Fruit fly (Drosophila melanogaster): Measurements from ENCODE around the gene Gr28a.

The Gr28a gene

DNA sequence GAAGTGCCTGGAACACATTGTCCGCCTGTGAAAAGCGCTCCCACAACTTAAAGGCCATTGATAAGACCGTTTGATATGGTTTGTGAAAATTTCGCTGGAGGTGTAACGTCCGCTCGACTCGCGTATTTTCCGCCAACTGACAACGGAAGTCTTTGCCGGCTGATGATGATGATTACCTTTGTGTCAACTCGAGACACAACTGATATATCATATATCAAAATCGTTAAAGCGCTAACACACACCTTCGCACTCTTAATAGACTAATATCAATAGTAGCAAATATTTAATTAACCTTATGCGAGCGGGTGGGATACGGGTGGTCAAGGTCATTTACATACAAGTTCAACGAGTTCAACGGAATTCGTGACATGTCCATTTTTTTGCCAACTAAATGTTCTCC lies at the start of gene Gr28a:
Gene Gr28a, minus strand, starts transcription at position 101 of the 400 bp plus-strand sequence.
- no peak for TF ChIP-seq CG17801 (GFP tag; optimal IDR thresholded peaks at IDR 0.05; ENCODE audit: partially characterized antibody)

DNA sequence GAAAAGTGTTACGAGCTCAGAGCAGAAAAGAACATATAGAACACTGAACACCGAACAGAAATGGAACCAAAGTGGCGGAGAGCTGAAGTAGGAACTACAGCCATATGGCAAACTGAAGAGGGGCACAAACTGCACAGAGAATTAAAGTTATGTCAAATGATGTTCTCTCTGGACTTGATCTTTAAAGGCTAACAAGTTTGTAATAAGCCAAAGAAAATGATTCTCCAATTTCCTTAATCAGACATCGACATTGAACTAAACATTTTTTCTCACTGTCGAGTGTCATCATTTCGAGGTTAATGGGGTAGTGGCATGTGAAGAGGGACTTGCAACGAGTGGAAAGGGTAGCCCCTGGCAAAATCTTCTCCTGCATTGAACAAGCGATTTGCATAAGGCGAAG lies 49.7 kb upstream of the Gr28a start:
- no peak for TF ChIP-seq CG17801 (GFP tag; optimal IDR thresholded peaks at IDR 0.05; ENCODE audit: partially characterized antibody)

DNA sequence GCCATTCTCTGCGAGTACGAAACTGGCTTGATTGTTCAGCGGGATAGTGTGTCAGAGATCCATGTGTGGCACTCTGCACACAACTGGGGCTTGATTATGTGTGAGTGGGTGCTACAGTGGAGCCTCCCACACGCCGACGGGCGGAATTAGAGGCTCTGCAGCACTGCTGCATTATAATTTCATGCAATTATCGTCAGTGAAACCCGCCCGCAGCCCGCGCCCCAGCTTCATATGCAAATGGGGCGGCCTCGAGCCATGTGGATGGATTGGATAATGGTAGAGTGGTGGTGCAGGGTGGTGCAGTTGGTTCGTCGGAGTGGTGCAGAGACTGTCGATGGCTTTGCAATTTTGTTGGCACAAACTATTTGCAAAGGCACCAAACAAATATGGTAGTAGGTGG lies 47.7 kb upstream of the Gr28a start:
- TF ChIP-seq CG17801 (GFP tag; optimal IDR thresholded peaks at IDR 0.05; ENCODE audit: partially characterized antibody): no peak

dm6 chr2L:7498208-7498607 lies 44.2 kb upstream of the Gr28a start:
- TF ChIP-seq CG17801 (GFP tag; optimal IDR thresholded peaks at IDR 0.05; ENCODE audit: partially characterized antibody): no peak

dm6 chr2L:7497265-7497664 lies 43.3 kb upstream of the Gr28a start, which contains the start of gene Obp28a:
TSS of gene Obp28a (minus strand) at chr2L:7497365.
- no peak for TF ChIP-seq CG17801 (GFP tag; optimal IDR thresholded peaks at IDR 0.05; ENCODE audit: partially characterized antibody)

- TF ChIP-seq CG17801 (GFP tag; optimal IDR thresholded peaks at IDR 0.05; ENCODE audit: partially characterized antibody): no peak
Observed at dm6 chr2L:7495987-7496503, 42.0 kb upstream of the Gr28a start, which contains the start of gene Ziz. TSS of gene Ziz (minus strand) at chr2L:7496307.

DNA sequence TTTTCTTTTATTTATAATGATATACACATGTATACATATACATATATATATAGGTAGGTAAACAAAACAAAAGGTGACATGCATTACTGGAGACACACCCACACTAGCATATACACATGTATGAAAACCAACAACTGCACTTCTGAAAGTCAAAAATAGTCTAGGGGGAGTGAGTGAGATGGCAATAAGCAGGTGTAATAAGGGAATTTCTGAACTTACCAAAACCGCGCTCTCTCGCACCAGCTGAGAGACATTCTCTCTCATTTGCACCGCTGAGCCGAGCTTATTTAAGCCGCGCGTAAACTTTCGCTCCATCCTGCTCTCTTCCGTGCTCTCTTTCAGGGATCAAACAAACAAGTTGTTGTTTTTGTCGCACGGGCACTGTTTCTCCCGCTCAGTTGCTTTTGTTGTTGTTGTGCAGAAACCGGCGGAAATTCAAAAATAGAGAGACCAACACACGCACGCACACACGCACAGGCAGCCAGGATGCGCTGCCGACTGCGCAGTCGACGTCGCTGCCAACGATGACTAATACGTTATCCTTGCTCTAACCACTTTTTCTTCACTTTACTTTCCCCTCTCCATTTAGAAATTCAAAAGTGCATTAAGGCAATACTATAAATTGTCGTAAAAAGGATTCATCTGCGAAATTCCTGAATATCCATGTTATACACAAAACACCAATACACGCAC lies 41.4 kb upstream of the Gr28a start:
- TF ChIP-seq CG17801 (GFP tag; optimal IDR thresholded peaks at IDR 0.05; ENCODE audit: partially characterized antibody): no peak

DNA sequence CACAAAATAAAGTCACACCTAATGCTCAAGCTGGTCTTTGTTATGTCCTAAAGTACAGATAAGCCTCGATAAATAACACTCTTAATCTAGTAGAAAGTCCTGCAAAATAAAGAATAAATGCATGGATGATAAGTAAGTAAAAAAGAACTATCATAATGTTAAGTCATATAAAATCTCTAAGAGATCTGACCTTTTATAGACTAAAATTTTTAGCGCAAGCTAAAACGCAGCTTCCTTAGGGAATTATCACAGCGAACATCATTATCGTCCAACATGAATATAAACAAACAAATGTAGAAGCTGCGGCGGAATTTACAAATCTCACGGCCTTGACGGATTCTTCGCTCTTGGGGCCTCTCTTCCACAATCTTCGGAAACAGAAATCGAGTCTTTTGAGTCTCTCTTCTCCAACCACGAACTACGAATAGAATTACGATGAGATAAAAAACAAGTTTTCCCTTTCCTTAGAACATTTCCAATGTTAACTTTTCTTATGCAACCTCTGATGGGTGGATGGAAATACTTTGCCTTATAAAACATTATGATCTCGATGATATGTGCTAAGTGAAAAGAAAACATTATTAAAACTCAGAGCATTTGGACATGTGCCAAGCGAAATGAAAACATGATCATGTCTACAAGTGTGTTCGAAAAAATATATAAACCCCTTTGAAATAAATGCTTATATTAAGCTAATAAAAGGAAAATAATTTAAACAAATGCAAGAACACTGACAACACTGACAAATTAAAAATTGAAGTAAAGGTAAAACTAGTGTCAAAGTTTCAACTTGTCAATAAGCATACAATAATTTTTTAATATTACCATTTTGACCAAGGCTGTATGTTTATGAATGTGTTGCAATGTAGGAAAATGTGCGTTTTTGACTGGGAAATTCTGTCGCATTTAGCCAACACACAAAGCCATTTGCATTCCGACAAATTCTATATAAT lies 40.6 kb upstream of the Gr28a start:
- TF ChIP-seq CG17801 (GFP tag; optimal IDR thresholded peaks at IDR 0.05; ENCODE audit: partially characterized antibody): no peak

DNA sequence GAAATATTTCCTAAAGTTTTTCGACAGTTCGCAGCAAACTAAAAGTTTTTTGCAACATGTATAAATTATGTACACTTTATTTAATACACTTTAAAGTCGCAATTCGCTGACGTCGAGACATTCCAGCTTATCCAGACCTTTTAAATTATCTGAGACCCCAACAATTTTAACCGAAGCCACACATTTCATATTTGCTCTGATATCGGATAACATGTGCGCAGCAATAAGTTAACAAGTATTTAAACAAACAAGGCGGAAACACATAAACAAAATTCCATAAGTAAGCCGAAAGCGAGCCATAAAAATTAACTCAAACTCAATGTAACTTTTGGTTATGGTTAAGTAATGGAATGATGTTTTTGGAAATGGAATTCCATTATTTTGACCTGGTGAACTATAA lies 39.4 kb upstream of the Gr28a start:
- TF ChIP-seq CG17801 (GFP tag; optimal IDR thresholded peaks at IDR 0.05; ENCODE audit: partially characterized antibody): no peak

- TF ChIP-seq CG17801 (GFP tag; optimal IDR thresholded peaks at IDR 0.05; ENCODE audit: partially characterized antibody): peak; percentile 82
Observed at dm6 chr2L:7492508-7492907, 38.5 kb upstream of the Gr28a start.

DNA sequence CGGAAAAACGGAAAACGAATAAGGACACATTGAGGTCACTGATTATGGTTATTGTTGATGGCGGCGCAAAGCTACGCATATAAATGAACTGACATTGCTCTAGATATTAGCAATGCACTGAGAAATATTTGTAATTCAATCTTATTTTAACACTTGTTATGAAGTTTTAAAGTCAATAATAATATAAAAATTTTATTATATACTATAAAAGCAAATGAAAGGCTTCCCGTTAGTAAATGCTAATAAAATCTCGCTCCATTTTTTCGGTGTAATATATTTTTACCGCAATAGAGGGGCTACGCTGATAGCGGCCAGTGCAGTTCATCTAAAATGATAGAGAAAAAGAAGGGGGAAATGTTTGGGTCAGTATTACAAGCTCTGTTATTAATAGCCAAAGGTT lies 37.9 kb upstream of the Gr28a start:
- no peak for TF ChIP-seq CG17801 (GFP tag; optimal IDR thresholded peaks at IDR 0.05; ENCODE audit: partially characterized antibody)

- no peak for TF ChIP-seq CG17801 (GFP tag; optimal IDR thresholded peaks at IDR 0.05; ENCODE audit: partially characterized antibody)
Observed at dm6 chr2L:7486222-7486621, 32.2 kb upstream of the Gr28a start.

DNA sequence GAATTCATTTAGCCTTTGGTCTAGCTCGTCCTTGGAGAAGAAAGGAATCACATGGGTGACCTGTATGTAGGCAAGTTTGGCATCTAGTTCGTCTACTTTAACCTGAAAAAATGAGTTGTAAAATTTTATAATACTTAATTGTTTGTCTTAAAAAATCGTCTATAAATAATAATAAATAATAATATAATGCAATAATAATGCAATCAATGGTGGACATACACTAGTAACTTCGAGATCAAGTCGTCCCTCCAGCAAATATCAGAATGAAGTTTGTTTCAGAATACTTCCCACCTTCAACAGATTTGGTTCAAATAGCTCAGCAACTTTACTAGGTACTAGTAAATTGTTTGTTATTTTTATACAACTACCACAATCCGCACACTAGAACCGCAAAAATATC lies 20.4 kb upstream of the Gr28a start, which contains the start of gene CG6441:
Gene CG6441, plus strand, starts transcription at position 301 of the 400 bp plus-strand sequence.
- no peak for TF ChIP-seq CG17801 (GFP tag; optimal IDR thresholded peaks at IDR 0.05; ENCODE audit: partially characterized antibody)

DNA sequence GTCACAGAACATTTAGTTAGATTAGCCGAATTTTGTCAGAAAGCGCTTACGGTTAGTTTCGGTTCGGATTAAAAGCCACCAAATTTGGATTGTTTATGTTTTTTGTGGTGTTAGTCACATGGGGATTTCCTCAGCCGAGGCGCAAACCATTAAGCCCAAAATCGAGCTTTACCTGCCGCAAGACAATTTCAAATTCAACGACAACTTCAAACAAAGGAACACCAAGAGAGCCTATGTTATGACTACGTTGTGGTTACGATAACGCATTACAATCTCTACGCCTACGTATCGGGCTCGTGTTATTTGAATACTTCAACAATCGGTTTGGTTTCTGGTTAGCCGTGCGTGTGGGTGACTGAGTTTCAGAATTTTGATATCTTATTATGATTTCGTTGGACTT lies 19.2 kb upstream of the Gr28a start:
- no peak for TF ChIP-seq CG17801 (GFP tag; optimal IDR thresholded peaks at IDR 0.05; ENCODE audit: partially characterized antibody)

- TF ChIP-seq CG17801 (GFP tag; optimal IDR thresholded peaks at IDR 0.05; ENCODE audit: partially characterized antibody): no peak
Observed at dm6 chr2L:7466304-7466703, 12.3 kb upstream of the Gr28a start, which contains the start of gene CG6055. TSS of gene CG6055 (plus strand) at chr2L:7466543.

Data from ovary, adult (tissue).